Fruit fly (Drosophila melanogaster) whole organism, embryonic: ENCODE results near the gene Hr4.

Source experiments
- CG10462 ChIP-seq: fragments of 200-800 bp; sonication (Bioruptor generic); optimal IDR thresholded peaks from 2 replicates; lab custom pipeline; 2016; ENCODE audit warnings: missing biosample characterization, missing genetic modification characterization
- CG10654 ChIP-seq: fragments of 200-800 bp; sonication (Bioruptor generic); optimal IDR thresholded peaks from 2 replicates; lab custom pipeline; 2016; ENCODE audit warnings: missing biosample characterization, missing genetic modification characterization
- CG12236 ChIP-seq: fragments of 200-800 bp; sonication (Bioruptor generic); optimal IDR thresholded peaks from 2 replicates; lab custom pipeline; 2016; ENCODE audit warnings: missing biosample characterization, missing genetic modification characterization
- CG12769 ChIP-seq: fragments of 200-800 bp; sonication (Bioruptor generic); optimal IDR thresholded peaks from 2 replicates; lab custom pipeline; 2019; ENCODE audit warnings: missing biosample characterization, mild to moderate bottlenecking, missing genetic modification characterization, moderate library complexity
- CG12942 ChIP-seq: fragments of 200-800 bp; sonication (Bioruptor generic); optimal IDR thresholded peaks from 3 replicates; lab custom pipeline; 2016; ENCODE audit warnings: missing biosample characterization, missing genetic modification characterization
- CG13123 ChIP-seq: fragments of 200-800 bp; sonication (Bioruptor generic); optimal IDR thresholded peaks from 2 replicates; lab custom pipeline; 2016; ENCODE audit warnings: missing biosample characterization, missing genetic modification characterization
- CG13424 ChIP-seq: fragments of 200-800 bp; sonication (Bioruptor generic); optimal IDR thresholded peaks from 2 replicates; lab custom pipeline; 2019; ENCODE audit warnings: missing biosample characterization, mild to moderate bottlenecking, missing genetic modification characterization, moderate library complexity
- CG13894 ChIP-seq: fragments of 200-800 bp; sonication (Bioruptor generic); optimal IDR thresholded peaks from 3 replicates; lab custom pipeline; 2018; ENCODE audit warnings: missing biosample characterization, mild to moderate bottlenecking, missing genetic modification characterization, moderate library complexity
- CG14667 ChIP-seq: fragments of 200-800 bp; sonication (Bioruptor generic); IDR thresholded peaks from 2 replicates; pipeline ENCODE4 v1.3.6; 2022; ENCODE audit warnings: missing biosample characterization, missing genetic modification characterization
- CG15696 ChIP-seq: fragments of 200-800 bp; sonication (Bioruptor generic); optimal IDR thresholded peaks from 2 replicates; lab custom pipeline; 2019; ENCODE audit warnings: missing biosample characterization, mild to moderate bottlenecking, missing genetic modification characterization, moderate library complexity
- CG1603 ChIP-seq: fragments of 200-800 bp; sonication (Bioruptor generic); optimal IDR thresholded peaks from 2 replicates; lab custom pipeline; 2019; ENCODE audit warnings: missing biosample characterization, mild to moderate bottlenecking, missing genetic modification characterization, moderate library complexity
- CG16863 ChIP-seq: fragments of 200-800 bp; sonication (Bioruptor generic); optimal IDR thresholded peaks from 3 replicates; lab custom pipeline; 2016; ENCODE audit warnings: missing biosample characterization, missing genetic modification characterization
- CG31388 ChIP-seq: fragments of 200-800 bp; sonication (Bioruptor generic); optimal IDR thresholded peaks from 2 replicates; lab custom pipeline; 2016; ENCODE audit warnings: missing biosample characterization, missing genetic modification characterization
- CG32532 ChIP-seq: fragments of 200-800 bp; sonication (Bioruptor generic); IDR thresholded peaks from 2 replicates; pipeline ENCODE4 v1.3.6; 2022; ENCODE audit warnings: missing biosample characterization, missing genetic modification characterization
- CG33213 ChIP-seq: fragments of 200-800 bp; sonication (Bioruptor generic); optimal IDR thresholded peaks from 3 replicates; lab custom pipeline; 2016; ENCODE audit warnings: missing biosample characterization, missing genetic modification characterization
- CG6254 ChIP-seq: fragments of 200-800 bp; sonication (Bioruptor generic); optimal IDR thresholded peaks from 3 replicates; lab custom pipeline; 2017; ENCODE audit warnings: mild to moderate bottlenecking, missing biosample characterization, missing genetic modification reagents, missing genetic modification characterization
- CG6791 ChIP-seq: fragments of 200-800 bp; sonication (Bioruptor generic); IDR thresholded peaks from 3 replicates; pipeline ENCODE4 v1.3.6; 2022; ENCODE audit warnings: missing biosample characterization, missing genetic modification characterization; ENCODE audit not compliant: partially characterized antibody
- CG6854 ChIP-seq: fragments of 200-800 bp; sonication (Bioruptor generic); optimal IDR thresholded peaks from 3 replicates; lab custom pipeline; 2017; ENCODE audit warnings: missing biosample characterization, mild to moderate bottlenecking, missing genetic modification characterization
- CG7372 ChIP-seq: fragments of 200-800 bp; sonication (Bioruptor generic); IDR thresholded peaks from 2 replicates; pipeline ENCODE4 v1.3.6; 2022; ENCODE audit warnings: missing biosample characterization, missing genetic modification characterization
- CG7786 ChIP-seq: fragments of 200-800 bp; sonication (Bioruptor generic); optimal IDR thresholded peaks from 2 replicates; lab custom pipeline; 2016; ENCODE audit warnings: missing biosample characterization, missing genetic modification characterization
- CG7987 ChIP-seq: fragments of 200-800 bp; sonication (Bioruptor generic); optimal IDR thresholded peaks from 2 replicates; lab custom pipeline; 2018; ENCODE audit warnings: missing biosample characterization, mild to moderate bottlenecking, missing genetic modification characterization, moderate library complexity
- CG8924 ChIP-seq: fragments of 200-800 bp; optimal IDR thresholded peaks from 3 replicates; lab custom pipeline; 2019; ENCODE audit warnings: missing biosample characterization, mild to moderate bottlenecking, missing genetic modification characterization, moderate library complexity
- CG9215 ChIP-seq: fragments of 200-800 bp; sonication (Bioruptor generic); IDR thresholded peaks from 2 replicates; pipeline ENCODE4 v1.3.6; 2022; ENCODE audit warnings: missing biosample characterization, missing genetic modification characterization
- Dfd ChIP-seq, 2 experiments: fragments of >200 bp; optimal IDR thresholded peaks; 2 replicates each; lab custom pipeline; 2017; ENCODE audit warnings: missing biosample characterization in 2 of 2, missing genetic modification characterization in 2 of 2
- Ets65A ChIP-seq: fragments of 200-800 bp; sonication (Bioruptor generic); peaks from one replicate; lab custom pipeline; 2016; ENCODE audit warnings: missing biosample characterization, missing genetic modification characterization
- GATAe ChIP-seq: fragments of 200-800 bp; sonication (Bioruptor generic); conservative IDR thresholded peaks from 2 replicates; pipeline ENCODE4 v1.3.6; 2022; ENCODE audit warnings: missing biosample characterization, missing genetic modification characterization
- HLH3B ChIP-seq: fragments of 200-800 bp; sonication (Bioruptor generic); IDR thresholded peaks from 2 replicates; pipeline ENCODE4 v1.3.6; 2022; ENCODE audit warnings: missing biosample characterization, missing genetic modification characterization
- Hr3 ChIP-seq: fragments of 200-800 bp; sonication (Bioruptor generic); optimal IDR thresholded peaks from 3 replicates; lab custom pipeline; 2016; ENCODE audit warnings: missing biosample characterization, missing genetic modification characterization
- Myb ChIP-seq: fragments of 200-800 bp; sonication (Bioruptor generic); optimal IDR thresholded peaks from 2 replicates; lab custom pipeline; 2016; ENCODE audit warnings: missing biosample characterization, missing genetic modification characterization
- Poxn ChIP-seq: fragments of 200-800 bp; sonication (Bioruptor generic); IDR thresholded peaks from 2 replicates; pipeline ENCODE4 v1.3.6; 2022; ENCODE audit warnings: missing biosample characterization, missing genetic modification characterization
- Stat92E ChIP-seq, 3 experiments: fragments of >200 bp in 2 of 3; fragments of 200-800 bp in 1 of 3; sonication (Bioruptor generic) in 1 of 3; optimal IDR thresholded peaks; 2 replicates each; lab custom pipeline; 2017 to 2019; ENCODE audit warnings: missing biosample characterization in 3 of 3, missing genetic modification characterization in 3 of 3, mild to moderate bottlenecking in 1 of 3, moderate library complexity in 1 of 3
- ash1 ChIP-seq: fragments of 200-800 bp; sonication (Bioruptor generic); optimal IDR thresholded peaks from 2 replicates; lab custom pipeline; 2018; ENCODE audit warnings: missing biosample characterization, mild to moderate bottlenecking, missing genetic modification characterization
- az2 ChIP-seq: fragments of 200-800 bp; sonication (Bioruptor generic); optimal IDR thresholded peaks from 3 replicates; lab custom pipeline; 2016; ENCODE audit warnings: missing biosample characterization, missing genetic modification characterization
- bcd ChIP-seq: fragments of 200-800 bp; sonication (Bioruptor generic); optimal IDR thresholded peaks from 2 replicates; lab custom pipeline; 2017; ENCODE audit warnings: missing biosample characterization, mild to moderate bottlenecking, missing genetic modification characterization
- bowl ChIP-seq: fragments of 200-800 bp; sonication (Bioruptor generic); IDR thresholded peaks from 2 replicates; pipeline ENCODE4 v1.3.6; 2022; ENCODE audit warnings: missing biosample characterization, missing genetic modification characterization
- cg ChIP-seq: fragments of 200-800 bp; sonication (Bioruptor generic); optimal IDR thresholded peaks from 3 replicates; lab custom pipeline; 2019; ENCODE audit warnings: missing biosample characterization, mild to moderate bottlenecking, missing genetic modification characterization, moderate library complexity
- chinmo ChIP-seq: fragments of 200-800 bp; sonication (Bioruptor generic); IDR thresholded peaks from 4 replicates; pipeline ENCODE4 v1.3.6; 2022; ENCODE audit warnings: missing biosample characterization, missing genetic modification characterization; ENCODE audit not compliant: partially characterized antibody
- crol ChIP-seq: fragments of 200-800 bp; sonication (Bioruptor generic); IDR thresholded peaks from 2 replicates; pipeline ENCODE4 v1.3.6; 2022; ENCODE audit warnings: missing biosample characterization, missing genetic modification characterization
- ftz-f1 ChIP-seq: fragments of 200-800 bp; sonication (Bioruptor generic); optimal IDR thresholded peaks from 2 replicates; lab custom pipeline; 2016; ENCODE audit warnings: missing biosample characterization, missing genetic modification characterization
- gcm ChIP-seq: fragments of 200-800 bp; sonication (Bioruptor generic); optimal IDR thresholded peaks from 2 replicates; lab custom pipeline; 2019; ENCODE audit warnings: missing biosample characterization, mild to moderate bottlenecking, missing genetic modification characterization, moderate library complexity
- ken ChIP-seq: fragments of 200-800 bp; sonication (Bioruptor generic); IDR thresholded peaks from 3 replicates; pipeline ENCODE4 v1.3.6; 2022; ENCODE audit warnings: missing biosample characterization, missing genetic modification characterization
- peb ChIP-seq: fragments of 200-800 bp; sonication (Bioruptor generic); IDR thresholded peaks from 2 replicates; pipeline ENCODE4 v1.3.6; 2022; ENCODE audit warnings: missing biosample characterization, missing genetic modification characterization
- psq ChIP-seq: fragments of 200-800 bp; sonication (Bioruptor generic); optimal IDR thresholded peaks from 2 replicates; lab custom pipeline; 2017; ENCODE audit warnings: missing biosample characterization, missing genetic modification characterization
- pzg ChIP-seq: fragments of 200-800 bp; sonication (Bioruptor generic); optimal IDR thresholded peaks from 3 replicates; lab custom pipeline; 2018; ENCODE audit warnings: missing biosample characterization, mild to moderate bottlenecking, missing genetic modification characterization, moderate library complexity
- row ChIP-seq: fragments of 200-800 bp; sonication (Bioruptor generic); IDR thresholded peaks from 3 replicates; pipeline ENCODE4 v1.3.6; 2022; ENCODE audit warnings: missing biosample characterization, missing genetic modification characterization
- sc ChIP-seq, 3 experiments: fragments of >200 bp in 2 of 3; fragments of 200-800 bp in 1 of 3; sonication (Bioruptor generic) in 1 of 3; optimal IDR thresholded peaks; 2 replicates in 2 of 3; 3 replicates in 1 of 3; lab custom pipeline; 2017; ENCODE audit warnings: mild to moderate bottlenecking in 1 of 3, missing biosample characterization in 1 of 3, missing genetic modification characterization in 1 of 3, missing genetic modification reagents in 1 of 3
- schlank ChIP-seq: fragments of 200-800 bp; sonication (Bioruptor generic); optimal IDR thresholded peaks from 2 replicates; lab custom pipeline; 2018; ENCODE audit warnings: missing biosample characterization, mild to moderate bottlenecking, missing genetic modification characterization
- sens-2 ChIP-seq: fragments of 200-800 bp; sonication (Bioruptor generic); IDR thresholded peaks from 2 replicates; pipeline ENCODE4 v1.3.6; 2022; ENCODE audit warnings: missing biosample characterization, missing genetic modification characterization
- slou ChIP-seq: fragments of 200-800 bp; sonication (Bioruptor generic); optimal IDR thresholded peaks from 3 replicates; lab custom pipeline; 2016; ENCODE audit warnings: missing biosample characterization, missing genetic modification characterization
- wdn ChIP-seq: fragments of 200-800 bp; sonication (Bioruptor generic); IDR thresholded peaks from 2 replicates; pipeline ENCODE4 v1.3.6; 2022; ENCODE audit warnings: missing biosample characterization, missing genetic modification characterization

Hr4 gene

DNA sequence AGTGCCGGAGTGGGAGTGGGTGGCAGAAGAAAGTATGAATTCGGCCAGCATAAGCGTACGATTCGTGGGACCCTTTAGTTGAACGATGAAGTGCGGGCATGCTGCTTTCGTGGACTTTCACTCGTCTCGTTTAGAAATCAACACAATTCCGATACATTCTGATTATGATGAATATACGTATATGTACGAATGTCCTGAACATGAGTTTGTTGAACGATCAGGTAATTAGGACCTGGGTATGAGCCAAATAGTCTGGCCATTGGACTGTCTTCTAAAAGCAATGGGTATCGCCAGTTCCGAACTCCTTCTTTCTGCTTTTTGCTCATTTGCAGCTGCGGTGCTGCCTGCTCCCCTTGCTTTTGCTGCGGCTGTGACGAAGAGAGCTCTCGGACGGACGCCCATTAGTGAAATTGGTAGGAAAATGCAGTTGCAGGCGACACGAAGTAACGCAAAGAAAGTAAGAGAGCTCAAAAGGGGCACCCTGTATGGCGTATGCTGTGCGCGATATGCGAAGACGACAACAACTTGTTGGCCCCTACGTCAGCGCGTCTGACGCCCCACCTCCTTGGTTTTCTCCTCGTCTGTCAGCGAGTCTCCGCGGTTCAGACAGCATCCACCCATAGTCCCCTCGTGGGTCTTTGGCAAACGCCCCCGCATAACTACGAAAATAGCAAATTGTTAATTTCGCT lies 95.2 kb downstream of the Hr4 start (continued):
- TF ChIP-seq CG8924 (no peak), ash1 (GFP tag; lab: Kevin White, UChicago) (no peak), CG12236 (GFP tag; lab: Kevin White, UChicago) (no peak), pzg (no peak), CG1603 (peak; percentile 44), CG13894 (tag; lab: Kevin White, UChicago) (no peak), CG12769 (tag; lab: Kevin White, UChicago) (no peak), slou (GFP tag; lab: Kevin White, UChicago) (no peak), CG32532 (GFP tag; lab: Robert Waterston, UW) (peak; percentile 19; the same call in 1 of the 2 replicates), gcm (GFP tag; lab: Kevin White, UChicago) (no peak), CG10654 (GFP tag; lab: Kevin White, UChicago) (no peak), GATAe (GFP tag; lab: Robert Waterston, UW) (no peak), bowl (GFP tag; lab: Robert Waterston, UW) (no peak), Stat92E (GFP tag; optimal IDR thresholded peaks at IDR 0.05; lab: Kevin White, UChicago) (no peak), ken (no peak; the same call in 2 of the 3 replicates), row (GFP tag; lab: Robert Waterston, UW) (peak; percentile 92), psq (GFP tag; lab: Kevin White, UChicago) (no peak), CG12942 (GFP tag; lab: Kevin White, UChicago) (peak; percentile 14), CG15696 (tag; lab: Kevin White, UChicago) (no peak), Dfd (GFP tag; optimal IDR thresholded peaks at IDR 0.05; lab: Kevin White, UChicago) (no peak), CG13123 (no peak), chinmo (GFP tag; lab: Robert Waterston, UW) (no peak), CG31388 (no peak), sc (optimal IDR thresholded peaks at IDR 0.05; lab: Kevin White, UChicago) (no peak), sc (GFP tag; optimal IDR thresholded peaks at IDR 0.05; lab: Kevin White, UChicago) (no peak), CG33213 (GFP tag; lab: Kevin White, UChicago) (no peak), CG7987 (no peak), Hr3 (peak; percentile 25), CG10462 (GFP tag; lab: Kevin White, UChicago) (no peak), CG16863 (GFP tag; lab: Kevin White, UChicago) (no peak), CG14667 (GFP tag; lab: Robert Waterston, UW) (no peak), schlank (tag; lab: Kevin White, UChicago) (no peak), az2 (peak; percentile 25), bcd (peak; percentile 4), CG6791 (GFP tag; lab: Robert Waterston, UW) (no peak), wdn (GFP tag; lab: Robert Waterston, UW) (no peak), CG9215 (GFP tag; lab: Robert Waterston, UW) (peak; percentile 28; the same call in 1 of the 2 replicates), CG6854 (GFP tag; lab: Kevin White, UChicago) (no peak), CG6254 (GFP tag; lab: Kevin White, UChicago) (peak; percentile 86), Ets65A (GFP tag; lab: Kevin White, UChicago) (no peak), CG7786 (GFP tag; lab: Kevin White, UChicago) (no peak), sens-2 (GFP tag; lab: Robert Waterston, UW) (no peak), Poxn (no peak), crol (GFP tag; lab: Robert Waterston, UW) (no peak), CG13424 (tag; lab: Kevin White, UChicago) (peak; percentile 13), peb (GFP tag; lab: Robert Waterston, UW) (no peak), CG7372 (GFP tag; lab: Robert Waterston, UW) (no peak), cg (GFP tag; lab: Kevin White, UChicago) (no peak), Myb (GFP tag; lab: Kevin White, UChicago) (no peak), ftz-f1 (GFP tag; lab: Kevin White, UChicago) (no peak), HLH3B (GFP tag; lab: Robert Waterston, UW) (no peak)
